Worm (Caenorhabditis elegans): ENCODE data around the gene K03A11.1.

- TF ChIP-seq hlh-30 (tag; optimal IDR thresholded peaks at IDR 0.05; ENCODE audit: insufficient read depth) (no peak), sox-4 (tag; optimal IDR thresholded peaks at IDR 0.05) (no peak), fkh-10 (GFP tag; optimal IDR thresholded peaks at IDR 0.05) (no peak), ets-4 (tag; optimal IDR thresholded peaks at IDR 0.05) (no peak), ceh-18 (tag; optimal IDR thresholded peaks at IDR 0.05) (no peak), ceh-19 (GFP tag; optimal IDR thresholded peaks at IDR 0.05) (no peak), C08G9.2 (tag; optimal IDR thresholded peaks at IDR 0.05) (no peak), elt-2 (tag; optimal IDR thresholded peaks at IDR 0.05) (no peak), pha-2 (tag; optimal IDR thresholded peaks at IDR 0.05) (no peak), unc-3 (GFP tag; conservative IDR thresholded peaks at IDR 0.05) (no peak), unc-3 (tag; optimal IDR thresholded peaks at IDR 0.05) (no peak)
These were observed 4.1 kb downstream of the K03A11.1 start, which contains the start of gene K03A11.6 for ce11 chrX:13055560-13055959.

Measured in whole organism, late embryonic.